Fruit fly (Drosophila melanogaster): Measurements from ENCODE around the gene NijA.

DNA sequence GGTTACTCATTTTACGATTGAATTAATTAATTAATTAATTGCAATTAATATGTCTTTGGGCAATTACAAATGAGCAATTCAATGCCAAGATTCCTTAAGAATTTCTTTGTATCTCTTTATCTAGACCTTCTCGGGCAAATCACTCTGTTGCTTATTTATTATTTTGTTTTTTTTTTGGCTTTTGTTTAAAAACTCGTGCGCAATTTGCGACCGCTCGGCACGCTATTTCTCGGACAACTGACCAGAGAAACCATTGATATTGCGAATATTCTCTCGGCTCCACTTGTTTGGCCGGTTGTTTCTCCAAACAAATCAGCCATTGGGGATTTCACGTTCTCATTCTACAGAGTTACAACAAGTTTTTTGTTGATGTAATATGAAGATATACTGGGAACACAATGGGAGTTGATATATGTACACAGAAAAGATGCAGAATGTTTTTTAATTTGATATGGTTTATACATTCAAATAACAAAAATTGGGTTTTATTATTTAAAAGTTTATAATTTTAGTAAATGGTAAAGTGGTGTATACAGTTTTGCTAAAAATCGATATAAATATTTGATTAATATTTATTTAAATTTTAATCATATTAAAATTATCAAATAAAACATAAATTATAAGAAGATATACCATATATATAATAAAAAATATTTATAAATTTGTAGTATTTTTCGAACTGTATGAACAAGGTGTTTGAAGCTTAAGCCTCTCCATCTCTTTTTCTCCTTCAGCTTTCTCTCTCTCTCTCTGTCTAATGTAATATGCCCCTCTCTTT lies at the start of gene NijA:
- no peak for TF ChIP-seq CG8478 (optimal IDR thresholded peaks at IDR 0.05)
- no peak for TF ChIP-seq usp (GFP tag; optimal IDR thresholded peaks at IDR 0.05)
- no peak for TF ChIP-seq EcR (GFP tag; optimal IDR thresholded peaks at IDR 0.05)
- no peak for TF ChIP-seq Dll (optimal IDR thresholded peaks at IDR 0.05)
- TF ChIP-seq psq (optimal IDR thresholded peaks at IDR 0.05): no peak
- TF ChIP-seq pan (optimal IDR thresholded peaks at IDR 0.05): no peak
